Worm (Caenorhabditis elegans) whole organism, L4 larva: ENCODE data around the gene idpa-1.

Source experiments
- R02D3.7 ChIP-seq: fragments of 150-350 bp; sonication (generic microtip); optimal IDR thresholded peaks from 3 replicates; lab custom pipeline; 2014; ENCODE audit warnings: missing biosample characterization, missing genetic modification characterization
- ama-1 ChIP-seq: fragments of 150-350 bp; optimal IDR thresholded peaks from 2 replicates; lab custom pipeline; 2014; ENCODE audit warnings: inconsistent platforms, mixed read lengths
- ces-1 ChIP-seq: fragments of 150-350 bp; sonication (generic microtip); optimal IDR thresholded peaks from 4 replicates; lab custom pipeline; 2014; ENCODE audit warnings: missing biosample characterization, missing genetic modification reagents, missing genetic modification characterization
- mes-2 ChIP-seq: sonication (generic microtip); optimal IDR thresholded peaks from 2 replicates; lab custom pipeline; 2016; ENCODE audit warnings: missing genotype, mild to moderate bottlenecking, missing genetic modification characterization, missing compliant biosample characterization; ENCODE audit not compliant: poor library complexity, severe bottlenecking
- nhr-11 ChIP-seq: fragments of 150-350 bp; optimal IDR thresholded peaks from 2 replicates; lab custom pipeline; 2014; ENCODE audit warnings: missing biosample characterization, missing genetic modification characterization
- nhr-237 ChIP-seq: sonication (generic microtip); optimal IDR thresholded peaks from 2 replicates; lab custom pipeline; 2017; ENCODE audit warnings: missing biosample characterization, missing genetic modification characterization
- nhr-25 ChIP-seq: sonication (generic microtip); optimal IDR thresholded peaks from 2 replicates; lab custom pipeline; 2017; ENCODE audit warnings: missing genetic modification characterization, mild to moderate bottlenecking, missing compliant biosample characterization, antibody characterized with exemption, moderate library complexity, borderline replicate concordance; ENCODE audit not compliant: insufficient read depth
- nhr-28 ChIP-seq: fragments of 150-350 bp; optimal IDR thresholded peaks from 2 replicates; lab custom pipeline; 2014; ENCODE audit warnings: missing biosample characterization, missing genetic modification characterization
- set-16 ChIP-seq: fragments of 200-800 bp; sonication (Bioruptor generic); IDR thresholded peaks from 2 replicates; pipeline ENCODE4 v1.3.6; 2022; ENCODE audit warnings: missing genetic modification reagents, missing genetic modification characterization, missing compliant biosample characterization
- spr-1 ChIP-seq: sonication (generic microtip); optimal IDR thresholded peaks from 2 replicates; lab custom pipeline; 2016; ENCODE audit warnings: mild to moderate bottlenecking, missing genetic modification characterization, missing compliant biosample characterization
- unc-39 ChIP-seq: sonication (generic microtip); optimal IDR thresholded peaks from 2 replicates; lab custom pipeline; 2017; ENCODE audit warnings: missing biosample characterization, missing genetic modification characterization
- unc-62 ChIP-seq, 3 experiments: fragments of 150-350 bp in 1 of 3; sonication (generic microtip); optimal IDR thresholded peaks in 2 of 3; peaks in 1 of 3; 1 replicate in 1 of 3; 2 replicates in 2 of 3; lab custom pipeline; 2014 to 2017; ENCODE audit warnings: missing biosample characterization in 3 of 3, missing genetic modification characterization in 3 of 3, missing genetic modification reagents in 3 of 3, missing genotype in 1 of 3

DNA sequence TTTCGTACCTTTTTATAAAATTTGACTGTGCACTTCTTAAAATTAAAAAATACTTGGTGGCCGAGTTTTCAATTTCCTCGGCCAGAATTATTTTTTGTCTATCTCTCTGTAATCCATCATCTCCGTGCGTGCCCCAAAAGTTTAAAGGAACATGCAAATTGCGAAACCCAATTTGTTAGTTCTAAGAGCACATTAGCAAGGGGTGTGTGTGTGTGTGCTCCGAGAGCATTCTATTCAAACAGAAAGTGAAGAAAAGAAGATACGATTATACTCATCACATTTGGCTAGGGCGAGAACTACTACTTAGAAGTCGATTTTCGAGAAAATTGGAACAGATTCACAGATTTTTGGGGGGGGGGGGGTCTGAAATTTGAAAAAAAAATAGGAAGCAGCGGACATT lies 13.0 kb upstream of the idpa-1 start:
- TF ChIP-seq spr-1 (tag; lab: Kevin White, UChicago) (no peak), nhr-237 (tag; lab: Kevin White, UChicago) (no peak), ces-1 (peak; percentile 79), mes-2 (tag; lab: Kevin White, UChicago) (no peak), unc-39 (tag; lab: Kevin White, UChicago) (no peak), R02D3.7 (no peak), ama-1 (lab: Kevin White, UChicago) (no peak), set-16 (GFP tag; lab: Robert Waterston, UW) (no peak), nhr-28 (no peak), unc-62 (GFP tag; optimal IDR thresholded peaks at IDR 0.05 in 1 of 2; lab: Kevin White, UChicago) (no peak), unc-62 (tag; optimal IDR thresholded peaks at IDR 0.05; lab: Kevin White, UChicago) (no peak), nhr-11 (no peak), nhr-25 (tag; lab: Kevin White, UChicago) (no peak)
